Worm (Caenorhabditis elegans): ENCODE measurements around the gene cyp-35A1.

- TF ChIP-seq odd-2 (tag; optimal IDR thresholded peaks at IDR 0.05) (no peak), fkh-10 (GFP tag; optimal IDR thresholded peaks at IDR 0.05) (no peak), nfya-1 (tag; optimal IDR thresholded peaks at IDR 0.05) (no peak), ceh-48 (tag; optimal IDR thresholded peaks at IDR 0.05) (no peak), dve-1 (tag; optimal IDR thresholded peaks at IDR 0.05) (no peak), elt-2 (tag; optimal IDR thresholded peaks at IDR 0.05) (no peak)
Observed at ce11 chrV:7320909-7321308, 40.7 kb downstream of the cyp-35A1 start, which contains the start of gene lmd-4.
